Worm (Caenorhabditis elegans) whole organism, L3 larva: ENCODE data around the gene cnc-9.
"Not testable (repeated sequence)": the region's sequence is repeated elsewhere in the genome, so short reads cannot be mapped to it uniquely, and the experiment has no call there.

Source experiments
- R02D3.7 ChIP-seq: fragments of 150-350 bp; optimal IDR thresholded peaks from 2 replicates; lab custom pipeline; 2014; ENCODE audit warnings: missing biosample characterization, missing genetic modification characterization
- ZK546.5 ChIP-seq: sonication (generic microtip); optimal IDR thresholded peaks from 2 replicates; lab custom pipeline; 2017; ENCODE audit warnings: missing biosample characterization, missing genetic modification characterization
- aly-2 ChIP-seq: fragments of 150-350 bp; optimal IDR thresholded peaks from 2 replicates; lab custom pipeline; 2014; ENCODE audit warnings: missing biosample characterization, missing genetic modification characterization
- ceh-16 ChIP-seq: sonication (generic microtip); optimal IDR thresholded peaks from 2 replicates; lab custom pipeline; 2017; ENCODE audit warnings: missing biosample characterization, missing genetic modification characterization
- ceh-82 ChIP-seq: fragments of 150-350 bp; optimal IDR thresholded peaks from 2 replicates; lab custom pipeline; 2014; ENCODE audit warnings: missing biosample characterization, missing genetic modification characterization
- ceh-9 ChIP-seq: sonication (generic microtip); optimal IDR thresholded peaks from 2 replicates; lab custom pipeline; 2018; ENCODE audit warnings: missing biosample characterization, missing genetic modification characterization
- egl-5 ChIP-seq: fragments of 150-350 bp; optimal IDR thresholded peaks from 2 replicates; lab custom pipeline; 2017; ENCODE audit warnings: missing biosample characterization, missing genetic modification reagents, missing genetic modification characterization, inconsistent platforms
- fkh-10 ChIP-seq: sonication (generic microtip); optimal IDR thresholded peaks from 2 replicates; lab custom pipeline; 2017; ENCODE audit warnings: missing biosample characterization, missing genetic modification reagents, missing genetic modification characterization
- fkh-2 ChIP-seq: fragments of 150-350 bp; optimal IDR thresholded peaks from 2 replicates; lab custom pipeline; 2014; ENCODE audit warnings: missing biosample characterization, missing genetic modification reagents, missing genetic modification characterization
- hmg-11 ChIP-seq: sonication (generic microtip); optimal IDR thresholded peaks from 2 replicates; lab custom pipeline; 2016; ENCODE audit warnings: missing genetic modification characterization, missing compliant biosample characterization
- jun-1 ChIP-seq: fragments of 150-350 bp; optimal IDR thresholded peaks from 2 replicates; lab custom pipeline; 2014; ENCODE audit warnings: missing biosample characterization, missing genetic modification reagents, missing genetic modification characterization
- lin-15B ChIP-seq: fragments of 150-350 bp; optimal IDR thresholded peaks from 2 replicates; lab custom pipeline; 2014; ENCODE audit warnings: missing biosample characterization, missing genetic modification characterization
- lin-39 ChIP-seq: fragments of 150-350 bp; optimal IDR thresholded peaks from 2 replicates; lab custom pipeline; 2018; ENCODE audit warnings: missing biosample characterization, missing genetic modification reagents, missing genetic modification characterization
- mdl-1 ChIP-seq: fragments of 150-350 bp; optimal IDR thresholded peaks from 2 replicates; lab custom pipeline; 2014; ENCODE audit warnings: missing biosample characterization, missing genetic modification characterization
- nfya-1 ChIP-seq: sonication (generic microtip); optimal IDR thresholded peaks from 2 replicates; lab custom pipeline; 2017; ENCODE audit warnings: missing genetic modification characterization, mild to moderate bottlenecking, missing compliant biosample characterization, antibody characterized with exemption, moderate library complexity; ENCODE audit not compliant: insufficient read depth
- nhr-11 ChIP-seq: fragments of 150-350 bp; optimal IDR thresholded peaks from 2 replicates; lab custom pipeline; 2014; ENCODE audit warnings: missing biosample characterization, missing genetic modification characterization
- nhr-23 ChIP-seq: fragments of 150-350 bp; optimal IDR thresholded peaks from 2 replicates; lab custom pipeline; 2014; ENCODE audit warnings: missing biosample characterization, missing genetic modification reagents, missing genetic modification characterization
- nhr-237 ChIP-seq: fragments of 150-350 bp; optimal IDR thresholded peaks from 2 replicates; lab custom pipeline; 2014; ENCODE audit warnings: missing biosample characterization, missing genetic modification characterization
- nhr-25 ChIP-seq: sonication (generic microtip); optimal IDR thresholded peaks from 2 replicates; lab custom pipeline; 2017; ENCODE audit warnings: missing biosample characterization, missing genetic modification characterization
- nhr-28 ChIP-seq: fragments of 150-350 bp; optimal IDR thresholded peaks from 2 replicates; lab custom pipeline; 2014; ENCODE audit warnings: missing biosample characterization, missing genetic modification characterization
- nhr-43 ChIP-seq: sonication (generic microtip); optimal IDR thresholded peaks from 2 replicates; lab custom pipeline; 2016; ENCODE audit warnings: mild to moderate bottlenecking, missing genetic modification characterization, missing compliant biosample characterization; ENCODE audit not compliant: poor library complexity, severe bottlenecking
- nhr-76 ChIP-seq: fragments of 150-350 bp; sonication (generic microtip); optimal IDR thresholded peaks from 5 replicates; lab custom pipeline; 2014; ENCODE audit warnings: missing biosample characterization, missing genetic modification characterization
- nhr-77 ChIP-seq: fragments of 150-350 bp; optimal IDR thresholded peaks from 2 replicates; lab custom pipeline; 2014; ENCODE audit warnings: missing biosample characterization, missing genetic modification characterization
- pha-4 ChIP-seq: fragments of 150-350 bp; optimal IDR thresholded peaks from 2 replicates; lab custom pipeline; 2014; ENCODE audit warnings: missing biosample characterization, missing genetic modification reagents, missing genetic modification characterization
- sea-2 ChIP-seq: fragments of 150-350 bp; sonication (generic microtip); optimal IDR thresholded peaks from 4 replicates; lab custom pipeline; 2014; ENCODE audit warnings: missing biosample characterization, missing genetic modification reagents, missing genetic modification characterization
- skn-1 ChIP-seq: fragments of 150-350 bp; optimal IDR thresholded peaks from 2 replicates; lab custom pipeline; 2014; ENCODE audit warnings: missing biosample characterization, missing genetic modification characterization
- snpc-4 ChIP-seq: fragments of 150-350 bp; optimal IDR thresholded peaks from 2 replicates; lab custom pipeline; 2014; ENCODE audit warnings: missing biosample characterization, missing genetic modification characterization
- tbx-2 ChIP-seq: sonication (generic microtip); optimal IDR thresholded peaks from 2 replicates; lab custom pipeline; 2016; ENCODE audit warnings: mild to moderate bottlenecking, missing genetic modification characterization, missing compliant biosample characterization
- unc-62 ChIP-seq: fragments of 150-350 bp; sonication (generic microtip); optimal IDR thresholded peaks from 4 replicates; lab custom pipeline; 2014; ENCODE audit warnings: missing biosample characterization, missing genetic modification reagents, missing genetic modification characterization
- ztf-11 ChIP-seq: fragments of 150-350 bp; optimal IDR thresholded peaks from 2 replicates; lab custom pipeline; 2014; ENCODE audit warnings: missing biosample characterization, missing genetic modification characterization
- ztf-4 ChIP-seq: fragments of 150-350 bp; optimal IDR thresholded peaks from 2 replicates; lab custom pipeline; 2014; ENCODE audit warnings: missing biosample characterization, missing genetic modification characterization

cnc-9 gene

DNA sequence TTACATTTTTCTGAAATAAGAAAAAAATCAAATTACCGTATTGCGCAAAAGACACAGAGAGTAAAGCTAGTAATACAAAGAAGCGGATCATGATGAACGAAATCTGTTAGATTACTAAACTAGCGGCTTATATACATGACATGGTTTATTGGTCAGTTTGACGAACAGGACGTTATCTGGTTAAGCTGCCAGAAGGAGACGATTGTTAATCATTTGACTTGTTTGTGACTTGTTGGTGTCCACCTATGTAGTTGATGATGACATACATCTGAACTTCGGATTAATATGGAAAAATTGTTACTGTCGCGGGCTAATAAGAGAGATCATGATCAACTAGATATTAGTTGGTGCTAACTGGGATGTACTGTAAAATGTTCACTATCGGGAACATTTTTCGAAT, at the start of gene cnc-9:
Gene cnc-9, minus strand, starts transcription at position 101 of the 400 bp plus-strand sequence.
- TF ChIP-seq nhr-43 (tag; lab: Kevin White, UChicago) (no peak), skn-1 (tag; lab: Kevin White, UChicago) (no peak), mdl-1 (tag; lab: Kevin White, UChicago) (no peak), nhr-28 (tag; lab: Kevin White, UChicago) (no peak), lin-39 (no peak), nfya-1 (tag; lab: Kevin White, UChicago) (no peak), ztf-11 (no peak), snpc-4 (no peak), ceh-82 (tag; lab: Kevin White, UChicago) (no peak), aly-2 (tag; lab: Kevin White, UChicago) (no peak), nhr-237 (tag; lab: Kevin White, UChicago) (no peak), nhr-77 (tag; lab: Kevin White, UChicago) (no peak), tbx-2 (tag; lab: Kevin White, UChicago) (no peak), nhr-25 (no peak), ceh-16 (tag; lab: Kevin White, UChicago) (no peak), fkh-2 (tag; lab: Kevin White, UChicago) (no peak), ztf-4 (no peak), lin-15B (tag; lab: Kevin White, UChicago) (no peak)
- TF ChIP-seq, all 47 proteins: peak for 0

DNA sequence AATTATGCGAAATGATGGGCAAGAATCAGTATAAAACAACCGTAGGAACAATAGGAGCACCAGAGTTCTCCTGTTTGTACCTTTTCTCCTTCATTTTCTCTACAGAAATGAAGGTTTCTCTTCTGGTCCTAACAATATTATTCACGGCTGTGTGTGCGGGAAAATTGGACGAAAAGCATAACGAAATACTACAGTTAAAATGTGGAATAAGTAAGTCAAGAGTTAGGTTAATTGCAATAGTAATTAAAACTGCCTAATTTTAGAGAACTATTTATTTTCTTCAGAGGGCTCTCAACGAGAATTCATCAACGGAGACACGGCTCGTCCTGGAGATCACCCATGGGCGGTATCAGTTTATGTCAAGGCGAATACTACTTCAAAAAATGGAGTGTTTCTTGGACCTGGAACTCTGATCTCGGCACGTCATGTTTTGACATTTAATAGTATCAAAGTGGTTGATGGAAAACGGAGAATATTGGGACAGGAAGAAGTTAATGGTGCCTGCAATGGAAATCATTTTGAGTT, 49.4 kb upstream of the cnc-9 start, which contains the start of gene try-12:
Gene try-12, plus strand, starts transcription at position 51 of the 525 bp plus-strand sequence.
- no peak for TF ChIP-seq nhr-76
- no peak for TF ChIP-seq skn-1 (tag; lab: Kevin White, UChicago)
- no peak for TF ChIP-seq R02D3.7 (tag; lab: Kevin White, UChicago)
- TF ChIP-seq sea-2 = no peak
- no peak for TF ChIP-seq nhr-43 (tag; lab: Kevin White, UChicago)
- no peak for TF ChIP-seq fkh-10 (GFP tag; lab: Kevin White, UChicago)
- TF ChIP-seq pha-4 (tag; lab: Kevin White, UChicago) = no peak
- no peak for TF ChIP-seq tbx-2 (tag; lab: Kevin White, UChicago)
- TF ChIP-seq unc-62 (GFP tag; lab: Kevin White, UChicago) = no peak
- no peak for TF ChIP-seq egl-5 (tag; lab: Kevin White, UChicago)
- TF ChIP-seq nhr-23 (tag; lab: Kevin White, UChicago) = no peak
- no peak for TF ChIP-seq jun-1 (tag; lab: Kevin White, UChicago)
- no peak for TF ChIP-seq ceh-16 (tag; lab: Kevin White, UChicago)
- TF ChIP-seq nhr-77 (tag; lab: Kevin White, UChicago) = no peak
- TF ChIP-seq nhr-11 (tag; lab: Kevin White, UChicago) = no peak

DNA sequence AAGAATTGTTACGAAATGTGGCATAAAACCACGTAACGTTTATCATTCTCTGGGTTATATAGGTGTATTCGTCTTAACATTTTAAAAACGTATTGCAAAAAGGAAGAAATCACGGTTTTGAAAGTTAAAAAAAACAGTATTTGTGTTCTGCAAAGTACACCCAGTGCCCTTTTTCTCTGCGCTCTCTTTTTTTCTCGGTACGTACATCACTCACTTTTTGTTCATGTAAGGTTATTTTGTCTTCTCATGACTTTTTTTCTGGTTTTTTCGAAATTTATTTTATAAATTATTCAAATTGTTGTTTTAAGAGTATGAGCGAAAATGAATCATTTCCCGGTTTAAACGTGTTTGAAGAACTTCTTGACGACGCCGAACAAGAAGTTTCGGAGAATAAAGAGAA, 47.0 kb upstream of the cnc-9 start, which contains the start of gene F25E5.5:
Gene F25E5.5, plus strand, starts transcription at position 301 of the 400 bp plus-strand sequence.
- TF ChIP-seq aly-2 (tag; lab: Kevin White, UChicago) (no peak), nhr-43 (tag; lab: Kevin White, UChicago) (no peak), ZK546.5 (no peak), nhr-76 (no peak), mdl-1 (tag; lab: Kevin White, UChicago) (no peak), hmg-11 (tag; lab: Kevin White, UChicago) (no peak)

DNA sequence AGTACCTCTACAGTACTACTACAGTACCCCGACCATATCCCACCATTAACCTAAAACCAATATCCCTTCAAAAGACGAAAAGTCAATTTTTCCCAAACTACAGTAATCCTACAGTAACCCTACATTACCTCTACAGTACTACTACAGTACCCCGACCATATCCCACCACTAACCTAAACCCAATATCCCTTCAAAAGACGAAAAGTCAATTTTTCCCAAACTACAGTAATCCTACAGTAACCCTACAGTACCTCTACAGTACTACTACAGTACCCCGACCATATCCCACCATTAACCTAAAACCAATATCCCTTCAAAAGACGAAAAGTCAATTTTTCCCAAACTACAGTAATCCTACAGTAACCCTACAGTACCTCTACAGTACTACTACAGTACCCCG, 44.3 kb upstream of the cnc-9 start, which contains the start of gene nhr-141:
Gene nhr-141, plus strand, starts transcription at position 331 of the 400 bp plus-strand sequence.
- not testable (repeated sequence) for TF ChIP-seq nhr-11 (tag; lab: Kevin White, UChicago); sea-2; skn-1 (tag; lab: Kevin White, UChicago)

DNA sequence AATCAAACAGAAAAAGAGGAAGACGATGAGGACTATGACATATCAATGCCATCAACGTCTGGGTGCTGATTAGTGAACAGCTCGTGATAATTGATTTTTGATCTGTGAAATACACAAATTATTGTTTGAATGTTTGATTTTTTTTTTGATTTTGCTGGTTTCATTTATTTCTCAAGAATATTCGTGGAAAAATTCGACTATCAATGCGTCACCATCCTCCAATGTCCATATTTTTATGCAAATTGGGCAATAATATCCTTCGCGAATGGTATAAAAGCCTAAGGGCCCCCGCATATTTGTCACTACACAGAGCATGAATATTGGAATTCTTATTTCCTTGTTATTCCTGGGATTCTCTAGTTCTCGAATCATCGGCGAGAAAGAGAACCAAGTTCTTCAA, 39.8 kb upstream of the cnc-9 start, which contains the start of gene try-13:
Gene try-13, plus strand, starts transcription at position 301 of the 400 bp plus-strand sequence.
- TF ChIP-seq sea-2 (no peak), unc-62 (GFP tag; lab: Kevin White, UChicago) (no peak), ceh-9 (no peak), lin-39 (no peak), nhr-28 (tag; lab: Kevin White, UChicago) (no peak)
- TF ChIP-seq, all 47 proteins: peak for 0
